Worm (Caenorhabditis elegans) whole organism, young adult: ENCODE results near the gene Y46B2A.3.

Experiments
- Y53F4B.3 ChIP-seq: fragments of 200-800 bp; sonication (Bioruptor generic); IDR thresholded peaks from 2 replicates; pipeline ENCODE4 v1.3.6; 2022; ENCODE audit warnings: missing genetic modification reagents, missing genetic modification characterization, missing compliant biosample characterization
- ama-1 ChIP-seq, 3 experiments: fragments of 150-350 bp in 1 of 3; sonication (generic microtip) in 2 of 3; optimal IDR thresholded peaks; 2 replicates each; lab custom pipeline; 2014 to 2018; ENCODE audit warnings: missing biosample characterization in 2 of 3, missing genetic modification characterization in 2 of 3, missing genetic modification reagents in 2 of 3
- athp-1 ChIP-seq: sonication (generic microtip); optimal IDR thresholded peaks from 2 replicates; lab custom pipeline; 2017; ENCODE audit warnings: mild to moderate bottlenecking, missing genetic modification characterization, missing compliant biosample characterization
- attf-3 ChIP-seq: fragments of 200-800 bp; sonication (Bioruptor generic); conservative IDR thresholded peaks from 2 replicates; pipeline ENCODE4 v1.3.6; 2022; ENCODE audit warnings: missing genetic modification reagents, missing genetic modification characterization, missing compliant biosample characterization
- dpl-1 ChIP-seq: fragments of 150-350 bp; optimal IDR thresholded peaks from 2 replicates; lab custom pipeline; 2014; ENCODE audit warnings: missing biosample characterization, missing genetic modification reagents, missing genetic modification characterization
- madf-3 ChIP-seq: fragments of 200-800 bp; sonication (Bioruptor generic); IDR thresholded peaks from 2 replicates; pipeline ENCODE4 v1.3.6; 2022; ENCODE audit warnings: missing genetic modification reagents, missing genetic modification characterization, missing compliant biosample characterization

- TF ChIP-seq ama-1 (optimal IDR thresholded peaks at IDR 0.05; lab: Kevin White, UChicago) (no peak), ama-1 (GFP tag; optimal IDR thresholded peaks at IDR 0.05; lab: Kevin White, UChicago) (no peak), attf-3 (GFP tag; lab: Robert Waterston, UW) (no peak), athp-1 (tag; lab: Kevin White, UChicago) (no peak), Y53F4B.3 (GFP tag; lab: Robert Waterston, UW) (no peak), madf-3 (GFP tag; lab: Robert Waterston, UW) (no peak), dpl-1 (GFP tag; lab: Kevin White, UChicago) (no peak)
Measured at ce11 chrII:880666-881226, 14.0 kb upstream of the Y46B2A.3 start.
